Worm (Caenorhabditis elegans) whole organism, mixed stage, embryonic: Measurements from ENCODE around the gene clec-149.

Experiments used
- M03D4.4 ChIP-seq: sonication (generic microtip); optimal IDR thresholded peaks from 2 replicates; lab custom pipeline; 2017; ENCODE audit warnings: mild to moderate bottlenecking, missing genetic modification characterization, missing compliant biosample characterization
- bed-3 ChIP-seq: fragments of 200-800 bp; sonication (Bioruptor generic); optimal IDR thresholded peaks from 3 replicates; lab custom pipeline; 2018; ENCODE audit warnings: mild to moderate bottlenecking, missing genetic modification characterization, moderate library complexity, missing compliant biosample characterization
- blmp-1 ChIP-seq: fragments of 150-350 bp; optimal IDR thresholded peaks from 2 replicates; lab custom pipeline; 2014; ENCODE audit warnings: missing biosample characterization, missing genetic modification characterization
- ceh-39 ChIP-seq: fragments of 150-350 bp; optimal IDR thresholded peaks from 2 replicates; lab custom pipeline; 2014; ENCODE audit warnings: missing biosample characterization, missing genetic modification characterization
- ceh-43 ChIP-seq: fragments of 200-800 bp; sonication (Bioruptor generic); optimal IDR thresholded peaks from 2 replicates; lab custom pipeline; 2018; ENCODE audit warnings: mild to moderate bottlenecking, missing genetic modification characterization, moderate library complexity, missing compliant biosample characterization
- ceh-83 ChIP-seq: fragments of 200-800 bp; sonication (Bioruptor generic); optimal IDR thresholded peaks from 2 replicates; lab custom pipeline; 2018; ENCODE audit warnings: mild to moderate bottlenecking, missing genetic modification characterization, missing compliant biosample characterization
- ces-1 ChIP-seq: fragments of 150-350 bp; optimal IDR thresholded peaks from 2 replicates; lab custom pipeline; 2014; ENCODE audit warnings: missing biosample characterization, missing genetic modification reagents, missing genetic modification characterization
- cnd-1 ChIP-seq: fragments of 200-800 bp; sonication (Bioruptor generic); optimal IDR thresholded peaks from 2 replicates; lab custom pipeline; 2018; ENCODE audit warnings: mild to moderate bottlenecking, missing genetic modification characterization, missing compliant biosample characterization
- drap-1 ChIP-seq: fragments of 200-800 bp; sonication (Bioruptor generic); optimal IDR thresholded peaks from 3 replicates; lab custom pipeline; 2018; ENCODE audit warnings: mild to moderate bottlenecking, missing genetic modification characterization, missing compliant biosample characterization
- elt-1 ChIP-seq: sonication (generic microtip); optimal IDR thresholded peaks from 2 replicates; lab custom pipeline; 2017; ENCODE audit warnings: missing genetic modification characterization, mild to moderate bottlenecking, missing compliant biosample characterization, antibody characterized with exemption, moderate library complexity, borderline replicate concordance; ENCODE audit not compliant: insufficient read depth
- elt-3 ChIP-seq: fragments of 150-350 bp; optimal IDR thresholded peaks from 2 replicates; lab custom pipeline; 2014; ENCODE audit warnings: missing biosample characterization, missing genetic modification characterization
- flh-1 ChIP-seq: fragments of 200-800 bp; sonication (Bioruptor generic); optimal IDR thresholded peaks from 2 replicates; lab custom pipeline; 2018; ENCODE audit warnings: mild to moderate bottlenecking, missing genetic modification characterization, moderate library complexity, missing compliant biosample characterization
- ham-2 ChIP-seq: fragments of 200-800 bp; sonication (Bioruptor generic); optimal IDR thresholded peaks from 2 replicates; lab custom pipeline; 2018; ENCODE audit warnings: mild to moderate bottlenecking, missing genetic modification characterization, missing compliant biosample characterization
- hlh-1 ChIP-seq: fragments of 150-350 bp; optimal IDR thresholded peaks from 2 replicates; lab custom pipeline; 2014; ENCODE audit warnings: missing biosample characterization, missing genetic modification reagents, missing genetic modification characterization
- lin-13 ChIP-seq: fragments of 150-350 bp; optimal IDR thresholded peaks from 2 replicates; lab custom pipeline; 2014; ENCODE audit warnings: missing biosample characterization, missing genetic modification characterization
- lin-32 ChIP-seq: fragments of 200-800 bp; sonication (Bioruptor generic); optimal IDR thresholded peaks from 2 replicates; lab custom pipeline; 2018; ENCODE audit warnings: mild to moderate bottlenecking, missing genetic modification characterization, missing compliant biosample characterization
- lsy-2 ChIP-seq: fragments of 150-350 bp; optimal IDR thresholded peaks from 2 replicates; lab custom pipeline; 2014; ENCODE audit warnings: missing biosample characterization, missing genetic modification characterization
- mab-5 ChIP-seq: fragments of 150-350 bp; optimal IDR thresholded peaks from 2 replicates; lab custom pipeline; 2014; ENCODE audit warnings: missing biosample characterization, missing genetic modification characterization
- mep-1 ChIP-seq: fragments of 150-350 bp; optimal IDR thresholded peaks from 2 replicates; lab custom pipeline; 2017; ENCODE audit warnings: missing biosample characterization, missing genetic modification reagents, missing genetic modification characterization, inconsistent platforms
- mls-2 ChIP-seq: sonication (generic microtip); optimal IDR thresholded peaks from 2 replicates; lab custom pipeline; 2016; ENCODE audit warnings: mild to moderate bottlenecking, missing genetic modification characterization, moderate library complexity, missing compliant biosample characterization
- nhr-12 ChIP-seq: fragments of 150-350 bp; optimal IDR thresholded peaks from 2 replicates; lab custom pipeline; 2014; ENCODE audit warnings: missing biosample characterization, missing genetic modification characterization
- nhr-2 ChIP-seq: fragments of 150-350 bp; optimal IDR thresholded peaks from 2 replicates; lab custom pipeline; 2014; ENCODE audit warnings: missing biosample characterization, missing genetic modification characterization
- nhr-237 ChIP-seq: fragments of 150-350 bp; optimal IDR thresholded peaks from 2 replicates; lab custom pipeline; 2014; ENCODE audit warnings: missing biosample characterization, missing genetic modification characterization
- nhr-28 ChIP-seq: fragments of 150-350 bp; optimal IDR thresholded peaks from 2 replicates; lab custom pipeline; 2014; ENCODE audit warnings: missing biosample characterization, missing genetic modification characterization
- nhr-76 ChIP-seq: sonication (generic microtip); optimal IDR thresholded peaks from 2 replicates; lab custom pipeline; 2017; ENCODE audit warnings: missing biosample characterization, missing genetic modification characterization
- pha-4 ChIP-seq: fragments of 150-350 bp; optimal IDR thresholded peaks from 2 replicates; lab custom pipeline; 2018; ENCODE audit warnings: missing biosample characterization, missing genetic modification reagents, missing genetic modification characterization
- sem-2 ChIP-seq: fragments of 200-800 bp; sonication (Bioruptor generic); optimal IDR thresholded peaks from 2 replicates; lab custom pipeline; 2018; ENCODE audit warnings: mild to moderate bottlenecking, missing genetic modification characterization, missing compliant biosample characterization
- snpc-4 ChIP-seq: fragments of 150-350 bp; optimal IDR thresholded peaks from 2 replicates; lab custom pipeline; 2014; ENCODE audit warnings: missing biosample characterization, missing genetic modification characterization
- sptf-1 ChIP-seq: sonication (generic microtip); optimal IDR thresholded peaks from 2 replicates; lab custom pipeline; 2017; ENCODE audit warnings: mild to moderate bottlenecking, missing genetic modification characterization, moderate library complexity, missing compliant biosample characterization
- tbx-8 ChIP-seq: fragments of 200-800 bp; sonication (Bioruptor generic); optimal IDR thresholded peaks from 2 replicates; lab custom pipeline; 2018; ENCODE audit warnings: mild to moderate bottlenecking, missing genetic modification characterization, moderate library complexity, missing compliant biosample characterization
- unc-120 ChIP-seq: sonication (generic microtip); optimal IDR thresholded peaks from 2 replicates; lab custom pipeline; 2017; ENCODE audit warnings: missing genetic modification characterization, missing compliant biosample characterization; ENCODE audit not compliant: poor library complexity, severe bottlenecking
- unc-39 ChIP-seq: fragments of 150-350 bp; optimal IDR thresholded peaks from 2 replicates; lab custom pipeline; 2014; ENCODE audit warnings: missing biosample characterization, missing genetic modification characterization
- unc-62 ChIP-seq: fragments of 150-350 bp; optimal IDR thresholded peaks from 2 replicates; lab custom pipeline; 2014; ENCODE audit warnings: missing biosample characterization, missing genetic modification reagents, missing genetic modification characterization
- zip-8 ChIP-seq: fragments of 150-350 bp; optimal IDR thresholded peaks from 2 replicates; lab custom pipeline; 2014; ENCODE audit warnings: missing biosample characterization, missing genetic modification characterization
- ztf-11 ChIP-seq: fragments of 150-350 bp; optimal IDR thresholded peaks from 2 replicates; lab custom pipeline; 2014; ENCODE audit warnings: missing biosample characterization, missing genetic modification characterization

Gene clec-149

DNA sequence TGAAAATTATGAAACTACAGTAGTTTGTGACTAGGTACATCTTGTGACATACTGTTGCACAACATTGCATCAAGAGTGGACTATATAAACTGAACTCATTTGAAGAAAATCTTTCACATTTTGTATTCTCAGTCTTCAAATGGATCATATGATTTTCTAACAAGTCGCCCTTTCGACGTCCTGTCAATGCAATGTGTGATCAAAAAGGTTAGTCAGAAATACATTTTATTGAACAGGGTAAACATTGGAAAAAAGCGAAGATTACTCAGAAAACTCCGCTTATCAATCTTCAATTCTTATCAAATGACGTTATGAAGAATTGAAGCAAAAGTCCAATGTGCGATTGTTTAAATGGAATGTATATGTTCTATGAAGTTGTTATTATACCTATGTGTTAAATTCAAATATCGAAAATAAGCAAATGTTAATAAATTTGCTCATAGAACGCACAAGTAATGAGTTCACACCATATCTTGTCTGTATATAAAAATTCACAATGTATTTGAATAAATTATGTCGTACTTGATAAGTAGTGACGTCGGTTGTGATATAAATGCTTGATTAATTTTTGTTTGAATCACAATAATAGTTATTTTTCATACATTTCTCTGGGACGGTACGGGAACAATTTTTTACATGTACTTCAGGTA lies 10.0 kb downstream of the clec-149 start, which contains the start of gene zip-2:
TSS of gene zip-2 (plus strand) at position 128 of the 650 bp plus-strand sequence.
- TF ChIP-seq nhr-12 (tag; lab: Kevin White, UChicago), result no peak
- no peak for TF ChIP-seq pha-4
- TF ChIP-seq blmp-1 (tag; lab: Kevin White, UChicago), result no peak
- TF ChIP-seq M03D4.4, result no peak
- TF ChIP-seq ztf-11 (tag; lab: Kevin White, UChicago), result no peak

DNA sequence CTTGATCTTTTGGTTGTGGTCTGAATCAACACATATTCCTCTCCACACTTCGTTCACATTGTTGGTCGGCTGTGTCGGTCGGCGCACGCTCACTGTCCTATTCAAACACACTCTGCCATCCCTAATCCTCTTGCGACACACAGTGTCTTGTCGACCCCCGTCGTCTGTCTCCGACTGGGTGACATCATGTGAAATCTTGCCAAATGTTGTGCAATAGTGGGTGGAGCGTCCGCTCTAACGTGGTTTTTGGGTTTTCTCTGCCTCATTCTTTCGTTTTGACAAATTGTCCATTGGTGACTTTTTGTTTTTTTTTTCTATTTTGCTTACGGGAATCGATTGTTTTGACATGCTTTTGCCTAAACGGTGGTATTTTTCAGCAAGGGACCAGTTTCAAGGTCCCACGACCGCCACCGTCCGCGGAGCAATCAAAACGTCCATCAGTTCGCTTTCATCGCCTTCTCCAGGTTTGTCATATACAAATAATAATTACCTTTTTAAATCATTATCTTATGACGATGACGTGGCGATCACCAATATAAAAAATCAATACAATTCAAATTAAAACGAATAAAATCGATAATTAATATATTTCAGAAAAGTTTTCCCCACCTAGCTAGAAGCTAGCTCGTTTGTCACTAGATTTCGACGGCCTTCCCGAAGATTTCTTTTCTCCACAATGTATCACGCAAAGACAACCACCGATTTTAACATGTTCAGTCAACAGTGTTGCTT lies 10.9 kb downstream of the clec-149 start:
- peak; percentile 93 for TF ChIP-seq unc-62 (GFP tag; lab: Kevin White, UChicago)
- TF ChIP-seq pha-4, result peak; percentile 94
- TF ChIP-seq ces-1 (GFP tag; lab: Kevin White, UChicago), result peak; percentile 64
- TF ChIP-seq nhr-12 (tag; lab: Kevin White, UChicago), result no peak
- TF ChIP-seq unc-39 (tag; lab: Kevin White, UChicago), result no peak
- TF ChIP-seq ham-2 (GFP tag; lab: Kevin White, UChicago), result peak; percentile 35
- TF ChIP-seq zip-8 (tag; lab: Kevin White, UChicago), result peak; percentile 36
- peak; percentile 52 for TF ChIP-seq ceh-39 (tag; lab: Kevin White, UChicago)
- peak; percentile 53 for TF ChIP-seq cnd-1 (tag; lab: Kevin White, UChicago)
- peak; percentile 66 for TF ChIP-seq lsy-2
- no peak for TF ChIP-seq sem-2 (GFP tag; lab: Kevin White, UChicago)
- TF ChIP-seq lin-13 (tag; lab: Kevin White, UChicago), result peak; percentile 67
- TF ChIP-seq mab-5 (tag; lab: Kevin White, UChicago), result no peak
- peak; percentile 51 for TF ChIP-seq ceh-83 (GFP tag; lab: Kevin White, UChicago)
- TF ChIP-seq M03D4.4, result peak; percentile 33
- TF ChIP-seq blmp-1 (tag; lab: Kevin White, UChicago), result no peak
- TF ChIP-seq elt-3 (tag; lab: Kevin White, UChicago), result peak; percentile 83
- TF ChIP-seq nhr-76 (tag; lab: Kevin White, UChicago), result no peak
- peak; percentile 25 for TF ChIP-seq hlh-1 (tag; lab: Kevin White, UChicago)
- TF ChIP-seq tbx-8 (GFP tag; lab: Kevin White, UChicago), result no peak
- peak; percentile 19 for TF ChIP-seq ztf-11 (tag; lab: Kevin White, UChicago)
- TF ChIP-seq bed-3 (GFP tag; lab: Kevin White, UChicago), result no peak
- TF ChIP-seq nhr-237, result peak; percentile 91
- peak; percentile 64 for TF ChIP-seq drap-1
- TF ChIP-seq nhr-2 (tag; lab: Kevin White, UChicago), result peak; percentile 54
- no peak for TF ChIP-seq snpc-4 (tag; lab: Kevin White, UChicago)
- peak; percentile 66 for TF ChIP-seq sptf-1 (tag; lab: Kevin White, UChicago)
- peak; percentile 57 for TF ChIP-seq unc-120 (tag; lab: Kevin White, UChicago)
- no peak for TF ChIP-seq flh-1 (GFP tag; lab: Kevin White, UChicago)
- TF ChIP-seq ceh-43 (GFP tag; lab: Kevin White, UChicago), result no peak
- peak; percentile 36 for TF ChIP-seq elt-1 (tag; lab: Kevin White, UChicago)
- no peak for TF ChIP-seq lin-32 (GFP tag; lab: Kevin White, UChicago)
- no peak for TF ChIP-seq nhr-28
- TF ChIP-seq mls-2 (tag; lab: Kevin White, UChicago), result peak; percentile 50
- TF ChIP-seq mep-1 (tag; lab: Kevin White, UChicago), result peak; percentile 84

DNA sequence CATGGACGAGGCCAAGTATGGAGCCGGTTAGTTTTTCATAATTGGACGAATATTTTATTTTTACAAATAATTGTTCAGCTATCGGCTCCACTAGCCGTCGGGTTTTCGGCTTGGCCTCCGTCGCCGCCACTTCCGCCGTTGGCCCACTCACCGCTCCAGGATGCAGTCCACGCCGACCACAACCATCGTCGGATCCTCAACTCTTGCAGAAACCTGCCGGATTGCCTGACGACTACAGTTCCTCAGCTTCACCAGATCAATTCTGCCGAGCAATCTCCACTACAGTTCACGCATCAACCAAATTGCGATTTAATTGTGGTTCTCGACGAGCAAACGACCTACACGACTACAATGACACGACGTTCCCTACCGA lies 11.4 kb downstream of the clec-149 start:
- TF ChIP-seq ceh-39 (tag; lab: Kevin White, UChicago) (no peak), blmp-1 (tag; lab: Kevin White, UChicago) (no peak), zip-8 (tag; lab: Kevin White, UChicago) (no peak), unc-120 (tag; lab: Kevin White, UChicago) (no peak), unc-39 (tag; lab: Kevin White, UChicago) (no peak), cnd-1 (tag; lab: Kevin White, UChicago) (no peak), tbx-8 (GFP tag; lab: Kevin White, UChicago) (no peak), drap-1 (no peak), ztf-11 (tag; lab: Kevin White, UChicago) (no peak), nhr-28 (no peak), nhr-2 (tag; lab: Kevin White, UChicago) (no peak), sptf-1 (tag; lab: Kevin White, UChicago) (no peak), nhr-12 (tag; lab: Kevin White, UChicago) (no peak), lin-32 (GFP tag; lab: Kevin White, UChicago) (no peak), ces-1 (GFP tag; lab: Kevin White, UChicago) (no peak), mep-1 (tag; lab: Kevin White, UChicago) (no peak)
